Worm (Caenorhabditis elegans): Measurements from ENCODE around the gene idpb-1.

The idpb-1 gene

ce11 chrII:5081124-5081913 is 20.5 kb upstream of the idpb-1 start, which contains the start of gene dsh-2 (continued):
- peak in 1 of 2 experiments; percentile 92 for TF ChIP-seq unc-62 (GFP tag; optimal IDR thresholded peaks at IDR 0.05 in 1 of 2)
- no peak for TF ChIP-seq unc-62 (tag; optimal IDR thresholded peaks at IDR 0.05)
- peak in 1 of 2 experiments; percentile 30 for TF ChIP-seq mdl-1 (tag; optimal IDR thresholded peaks at IDR 0.05)
- no peak for TF ChIP-seq nhr-48 (tag; optimal IDR thresholded peaks at IDR 0.05)
- TF ChIP-seq T26A8.4 (GFP tag; IDR thresholded peaks at IDR 0.05) = no peak
- TF ChIP-seq Y5F2A.4 (GFP tag; optimal IDR thresholded peaks at IDR 0.05) = no peak
- TF ChIP-seq ctbp-1 (GFP tag; IDR thresholded peaks at IDR 0.05) = no peak
- no peak for TF ChIP-seq ceh-82 (tag; optimal IDR thresholded peaks at IDR 0.05)
- TF ChIP-seq lsy-2 (tag; optimal IDR thresholded peaks at IDR 0.05) = peak in 1 of 2 experiments; percentile 73
- no peak for TF ChIP-seq F26F4.8 (GFP tag; conservative IDR thresholded peaks at IDR 0.05)
- TF ChIP-seq nhr-77 (tag; optimal IDR thresholded peaks at IDR 0.05) = no peak
- no peak for TF ChIP-seq set-16 (GFP tag; IDR thresholded peaks at IDR 0.05)
- no peak for TF ChIP-seq ceh-20 (GFP tag; IDR thresholded peaks at IDR 0.05)
- TF ChIP-seq F10B5.3 (tag; optimal IDR thresholded peaks at IDR 0.05) = no peak
- no peak for TF ChIP-seq R02D3.7 (tag; optimal IDR thresholded peaks at IDR 0.05)
- no peak for TF ChIP-seq sdz-12 (GFP tag; optimal IDR thresholded peaks at IDR 0.05)
- TF ChIP-seq attf-4 (tag; optimal IDR thresholded peaks at IDR 0.05) = no peak
- no peak for TF ChIP-seq spr-1 (tag; optimal IDR thresholded peaks at IDR 0.05)
- TF ChIP-seq skn-1 (tag; optimal IDR thresholded peaks at IDR 0.05) = no peak
- TF ChIP-seq nhr-41 (GFP tag; IDR thresholded peaks at IDR 0.05) = peak; percentile 27; the same call in 1 of the 2 replicates

ce11 chrII:5083341-5083740 is 18.4 kb upstream of the idpb-1 start, which contains the start of gene C04G6.4:
C04G6.4 (minus strand) TSS chrII:5083441.
- TF ChIP-seq nhr-11 (tag; optimal IDR thresholded peaks at IDR 0.05) (no peak), snpc-1.2 (GFP tag; IDR thresholded peaks at IDR 0.05) (no peak)

- TF ChIP-seq egl-43 (GFP tag; IDR thresholded peaks at IDR 0.05) (no peak), aha-1 (tag) (no peak), nhr-28 (tag; optimal IDR thresholded peaks at IDR 0.05) (peak; percentile 39), dmd-6 (GFP tag; IDR thresholded peaks at IDR 0.05) (peak; percentile 25; the same call in 1 of the 2 replicates), nhr-42 (GFP tag; IDR thresholded peaks at IDR 0.05) (no peak)
These were observed 17.6 kb upstream of the idpb-1 start for ce11 chrII:5084225-5084624.

ce11 chrII:5085450-5085849 is 16.3 kb upstream of the idpb-1 start, which contains the start of gene txt-9:
txt-9 (plus strand) TSS chrII:5085785.
- TF ChIP-seq hmg-1.1 (GFP tag; IDR thresholded peaks at IDR 0.05) (no peak), php-3 (GFP tag; IDR thresholded peaks at IDR 0.05) (no peak), nhr-11 (tag; optimal IDR thresholded peaks at IDR 0.05) (no peak), nhr-111 (GFP tag; optimal IDR thresholded peaks at IDR 0.05) (no peak), skn-1 (tag; optimal IDR thresholded peaks at IDR 0.05) (no peak), nhr-41 (GFP tag; IDR thresholded peaks at IDR 0.05) (no peak), cey-2 (tag; optimal IDR thresholded peaks at IDR 0.05; ENCODE audit: borderline replicate concordance, insufficient read depth) (no peak), aha-1 (tag) (peak; percentile 92), nhr-28 (tag; optimal IDR thresholded peaks at IDR 0.05) (peak; percentile 38), unc-62 (GFP tag; optimal IDR thresholded peaks at IDR 0.05 in 1 of 2) (peak in 1 of 2 experiments; percentile 77), unc-62 (tag; optimal IDR thresholded peaks at IDR 0.05) (no peak), Y5F2A.4 (GFP tag; optimal IDR thresholded peaks at IDR 0.05) (no peak), dmd-8 (GFP tag; IDR thresholded peaks at IDR 0.05) (no peak), hlh-30 (tag; optimal IDR thresholded peaks at IDR 0.05; ENCODE audit: insufficient read depth) (peak; percentile 17), pqm-1 (tag; optimal IDR thresholded peaks at IDR 0.05) (no peak), ctbp-1 (GFP tag; IDR thresholded peaks at IDR 0.05) (no peak), T26A8.4 (GFP tag; IDR thresholded peaks at IDR 0.05) (no peak), F37D6.2 (tag; optimal IDR thresholded peaks at IDR 0.05) (no peak), lsy-2 (tag; optimal IDR thresholded peaks at IDR 0.05) (no peak), jun-1 (tag; optimal IDR thresholded peaks at IDR 0.05) (no peak), zfp-2 (tag; optimal IDR thresholded peaks at IDR 0.05) (no peak), nhr-25 (tag; optimal IDR thresholded peaks at IDR 0.05; ENCODE audit: borderline replicate concordance, insufficient read depth) (no peak), ceh-28 (tag; optimal IDR thresholded peaks at IDR 0.05) (no peak), ceh-32 (tag; optimal IDR thresholded peaks at IDR 0.05; ENCODE audit: poor library complexity) (no peak), daf-16 (GFP tag; optimal IDR thresholded peaks at IDR 0.05) (no peak), daf-16 (tag; optimal IDR thresholded peaks at IDR 0.05) (peak; percentile 1), hlh-11 (tag; optimal IDR thresholded peaks at IDR 0.05) (no peak), ceh-62 (tag; optimal IDR thresholded peaks at IDR 0.05) (no peak)
